Worm (Caenorhabditis elegans): ENCODE measurements around the gene F45D11.7.

ce11 chrII:960218-960617 lies 34.1 kb upstream of the F45D11.7 start, which contains the start of the genes C32B5.18 and C32B5.7:
- no peak for TF ChIP-seq ztf-29 (GFP tag; IDR thresholded peaks at IDR 0.05)
- TF ChIP-seq med-1 (GFP tag; optimal IDR thresholded peaks at IDR 0.05; ENCODE audit: insufficient read depth): no peak
- TF ChIP-seq T22C8.4 (GFP tag; IDR thresholded peaks at IDR 0.05): no peak
- no peak for TF ChIP-seq klf-2 (GFP tag; conservative IDR thresholded peaks at IDR 0.05)
- no peak for TF ChIP-seq flt-1 (GFP tag; IDR thresholded peaks at IDR 0.05)
- no peak for TF ChIP-seq ref-1 (GFP tag; conservative IDR thresholded peaks at IDR 0.05)
- TF ChIP-seq tab-1 (GFP tag; IDR thresholded peaks at IDR 0.05): no peak
- no peak for TF ChIP-seq cog-1 (tag; optimal IDR thresholded peaks at IDR 0.05)
- TF ChIP-seq ztf-23 (GFP tag; IDR thresholded peaks at IDR 0.05): no peak
